Worm (Caenorhabditis elegans) whole organism, early embryonic: Measurements from ENCODE around the gene T10G3.4.

Experiments used
- B0310.2 ChIP-seq: sonication (generic microtip); optimal IDR thresholded peaks from 2 replicates; lab custom pipeline; 2016; ENCODE audit warnings: mild to moderate bottlenecking, missing genetic modification characterization, missing compliant biosample characterization
- F13C5.2 ChIP-seq: sonication (generic microtip); optimal IDR thresholded peaks from 2 replicates; lab custom pipeline; 2017; ENCODE audit warnings: mild to moderate bottlenecking, missing genetic modification characterization, inconsistent platforms, missing compliant biosample characterization
- aly-1 ChIP-seq: sonication (generic microtip); optimal IDR thresholded peaks from 2 replicates; lab custom pipeline; 2016; ENCODE audit warnings: missing genetic modification characterization, missing compliant biosample characterization
- ama-1 ChIP-seq: fragments of 150-350 bp; optimal IDR thresholded peaks from 2 replicates; lab custom pipeline; 2014
- ceh-13 ChIP-seq: fragments of 200-800 bp; sonication (Bioruptor generic); optimal IDR thresholded peaks from 2 replicates; lab custom pipeline; 2018; ENCODE audit warnings: mild to moderate bottlenecking, missing genetic modification characterization, missing compliant biosample characterization
- ceh-36 ChIP-seq: sonication (generic microtip); optimal IDR thresholded peaks from 2 replicates; lab custom pipeline; 2016; ENCODE audit warnings: missing genetic modification characterization, inconsistent platforms, missing compliant biosample characterization
- ets-7 ChIP-seq: sonication (generic microtip); optimal IDR thresholded peaks from 2 replicates; lab custom pipeline; 2016; ENCODE audit warnings: missing genotype, missing genetic modification characterization, missing compliant biosample characterization
- flt-1 ChIP-seq: fragments of 200-800 bp; sonication (Bioruptor generic); IDR thresholded peaks from 2 replicates; pipeline ENCODE4 v1.3.6; 2022; ENCODE audit warnings: missing genetic modification characterization, missing compliant biosample characterization
- hmbx-1 ChIP-seq: sonication (generic microtip); optimal IDR thresholded peaks from 2 replicates; lab custom pipeline; 2016; ENCODE audit warnings: mild to moderate bottlenecking, missing genetic modification characterization, missing compliant biosample characterization
- hmg-4 ChIP-seq: fragments of 200-800 bp; sonication (Bioruptor generic); optimal IDR thresholded peaks from 2 replicates; lab custom pipeline; 2018; ENCODE audit warnings: mild to moderate bottlenecking, missing genetic modification characterization, missing compliant biosample characterization
- hnd-1 ChIP-seq: sonication (generic microtip); optimal IDR thresholded peaks from 2 replicates; lab custom pipeline; 2016; ENCODE audit warnings: missing genetic modification characterization, missing compliant biosample characterization
- pes-1 ChIP-seq: fragments of 200-800 bp; sonication (Bioruptor generic); IDR thresholded peaks from 2 replicates; pipeline ENCODE4 v1.3.6; 2022; ENCODE audit warnings: missing genetic modification reagents, missing genetic modification characterization, missing compliant biosample characterization
- scrt-1 ChIP-seq: fragments of 200-800 bp; sonication (Bioruptor generic); IDR thresholded peaks from 2 replicates; pipeline ENCODE4 v1.3.6; 2022; ENCODE audit warnings: missing genetic modification characterization, missing compliant biosample characterization
- sea-1 ChIP-seq: fragments of 200-800 bp; sonication (Bioruptor generic); conservative IDR thresholded peaks from 2 replicates; pipeline ENCODE4 v1.3.6; 2022; ENCODE audit warnings: missing genetic modification characterization, missing compliant biosample characterization
- tbx-11 ChIP-seq: fragments of 200-800 bp; sonication (Bioruptor generic); IDR thresholded peaks from 2 replicates; pipeline ENCODE4 v1.3.6; 2022; ENCODE audit warnings: missing genetic modification characterization, missing compliant biosample characterization
- tbx-37 ChIP-seq: fragments of 200-800 bp; sonication (Bioruptor generic); conservative IDR thresholded peaks from 2 replicates; pipeline ENCODE4 v1.3.6; 2022; ENCODE audit warnings: missing genetic modification reagents, missing genetic modification characterization, missing compliant biosample characterization
- tra-4 ChIP-seq: sonication (generic microtip); optimal IDR thresholded peaks from 2 replicates; lab custom pipeline; 2017; ENCODE audit warnings: missing genetic modification characterization, missing compliant biosample characterization

T10G3.4 gene

ce11 chrV:13511618-13512017 is 27.4 kb upstream of the T10G3.4 start, which contains the start of gene avr-15:
Gene avr-15 (minus strand): TSS chrV:13511718.
- no peak for TF ChIP-seq sea-1 (GFP tag; lab: Robert Waterston, UW)
- no peak for TF ChIP-seq F13C5.2
- TF ChIP-seq tbx-11 (GFP tag; lab: Robert Waterston, UW) = no peak
- no peak for TF ChIP-seq aly-1
- TF ChIP-seq ceh-13 (GFP tag; lab: Kevin White, UChicago) = no peak
- TF ChIP-seq ama-1 = no peak
- TF ChIP-seq ceh-36 = no peak
- TF ChIP-seq B0310.2 (tag; lab: Kevin White, UChicago) = no peak
- TF ChIP-seq pes-1 (GFP tag; lab: Robert Waterston, UW) = no peak
- no peak for TF ChIP-seq scrt-1 (GFP tag; lab: Robert Waterston, UW)
- TF ChIP-seq hnd-1 (tag; lab: Kevin White, UChicago) = no peak
- no peak for TF ChIP-seq tbx-37 (GFP tag; lab: Robert Waterston, UW)
- no peak for TF ChIP-seq hmg-4 (GFP tag; lab: Kevin White, UChicago)
- TF ChIP-seq tra-4 (tag; lab: Kevin White, UChicago) = no peak
- TF ChIP-seq hmbx-1 = no peak

- TF ChIP-seq ama-1 = no peak
Observed at ce11 chrV:13506321-13506720, 22.1 kb upstream of the T10G3.4 start, which contains the start of gene R11G10.4. Gene R11G10.4 (plus strand): TSS chrV:13506621.

ce11 chrV:13499227-13499626 is 15.0 kb upstream of the T10G3.4 start:
- no peak for TF ChIP-seq pes-1 (GFP tag; lab: Robert Waterston, UW)
- TF ChIP-seq ceh-13 (GFP tag; lab: Kevin White, UChicago) = no peak
- TF ChIP-seq scrt-1 (GFP tag; lab: Robert Waterston, UW) = no peak
- no peak for TF ChIP-seq ets-7 (tag; lab: Kevin White, UChicago)
- no peak for TF ChIP-seq hmbx-1
- no peak for TF ChIP-seq B0310.2 (tag; lab: Kevin White, UChicago)
- TF ChIP-seq F13C5.2 = no peak
- no peak for TF ChIP-seq aly-1
- TF ChIP-seq sea-1 (GFP tag; lab: Robert Waterston, UW) = no peak
- TF ChIP-seq tra-4 (tag; lab: Kevin White, UChicago) = no peak
- no peak for TF ChIP-seq tbx-11 (GFP tag; lab: Robert Waterston, UW)
- no peak for TF ChIP-seq ceh-36
- no peak for TF ChIP-seq flt-1 (GFP tag; lab: Robert Waterston, UW)
- no peak for TF ChIP-seq tbx-37 (GFP tag; lab: Robert Waterston, UW)
- no peak for TF ChIP-seq hnd-1 (tag; lab: Kevin White, UChicago)
- no peak for TF ChIP-seq hmg-4 (GFP tag; lab: Kevin White, UChicago)
- no peak for TF ChIP-seq ama-1

ce11 chrV:13497322-13497847 is 13.1 kb upstream of the T10G3.4 start, which contains the start of the genes eea-1 and gut-2:
Gene eea-1 (minus strand): TSS chrV:13497372.
Gene gut-2 (plus strand): TSS chrV:13497690.
- no peak for TF ChIP-seq ets-7 (tag; lab: Kevin White, UChicago)
- no peak for TF ChIP-seq tbx-11 (GFP tag; lab: Robert Waterston, UW)
- peak; percentile 66 for TF ChIP-seq F13C5.2

ce11 chrV:13489830-13490229 is 5.6 kb upstream of the T10G3.4 start, which contains the start of gene T10G3.3:
Gene T10G3.3 (minus strand): TSS chrV:13490199.
- no peak for TF ChIP-seq ceh-13 (GFP tag; lab: Kevin White, UChicago)
- no peak for TF ChIP-seq B0310.2 (tag; lab: Kevin White, UChicago)
- TF ChIP-seq ets-7 (tag; lab: Kevin White, UChicago) = no peak
- no peak for TF ChIP-seq flt-1 (GFP tag; lab: Robert Waterston, UW)
- TF ChIP-seq aly-1 = no peak
- TF ChIP-seq scrt-1 (GFP tag; lab: Robert Waterston, UW) = no peak
- no peak for TF ChIP-seq ceh-36
- no peak for TF ChIP-seq hnd-1 (tag; lab: Kevin White, UChicago)
- TF ChIP-seq tra-4 (tag; lab: Kevin White, UChicago) = no peak
- TF ChIP-seq hmbx-1 = no peak
- no peak for TF ChIP-seq tbx-11 (GFP tag; lab: Robert Waterston, UW)
- TF ChIP-seq pes-1 (GFP tag; lab: Robert Waterston, UW) = no peak
- no peak for TF ChIP-seq tbx-37 (GFP tag; lab: Robert Waterston, UW)
- no peak for TF ChIP-seq F13C5.2
- no peak for TF ChIP-seq ama-1

- TF ChIP-seq F13C5.2 = no peak
- no peak for TF ChIP-seq ceh-36
- TF ChIP-seq hmg-4 (GFP tag; lab: Kevin White, UChicago) = no peak
- no peak for TF ChIP-seq scrt-1 (GFP tag; lab: Robert Waterston, UW)
Observed at ce11 chrV:13488297-13488803, 4.1 kb upstream of the T10G3.4 start.

ce11 chrV:13485732-13486131 is 1.5 kb upstream of the T10G3.4 start:
- TF ChIP-seq F13C5.2 = no peak
- TF ChIP-seq ets-7 (tag; lab: Kevin White, UChicago) = no peak
- TF ChIP-seq ama-1 = no peak
- no peak for TF ChIP-seq aly-1
- TF ChIP-seq flt-1 (GFP tag; lab: Robert Waterston, UW) = no peak
- no peak for TF ChIP-seq hnd-1 (tag; lab: Kevin White, UChicago)
- TF ChIP-seq hmbx-1 = no peak
- TF ChIP-seq tbx-11 (GFP tag; lab: Robert Waterston, UW) = no peak
- TF ChIP-seq tbx-37 (GFP tag; lab: Robert Waterston, UW) = no peak
- TF ChIP-seq pes-1 (GFP tag; lab: Robert Waterston, UW) = no peak
- no peak for TF ChIP-seq ceh-13 (GFP tag; lab: Kevin White, UChicago)
- no peak for TF ChIP-seq ceh-36
- TF ChIP-seq B0310.2 (tag; lab: Kevin White, UChicago) = no peak
- no peak for TF ChIP-seq hmg-4 (GFP tag; lab: Kevin White, UChicago)
- no peak for TF ChIP-seq scrt-1 (GFP tag; lab: Robert Waterston, UW)
- TF ChIP-seq tra-4 (tag; lab: Kevin White, UChicago) = no peak

ce11 chrV:13479766-13480165 is 4.5 kb downstream of the T10G3.4 start, which contains the start of gene T10G3.2:
Gene T10G3.2 (minus strand): TSS chrV:13479866.
- TF ChIP-seq B0310.2 (tag; lab: Kevin White, UChicago) = no peak
- no peak for TF ChIP-seq scrt-1 (GFP tag; lab: Robert Waterston, UW)
- TF ChIP-seq pes-1 (GFP tag; lab: Robert Waterston, UW) = no peak
- no peak for TF ChIP-seq hmg-4 (GFP tag; lab: Kevin White, UChicago)
- TF ChIP-seq ceh-36 = no peak
- no peak for TF ChIP-seq ama-1
- no peak for TF ChIP-seq tbx-37 (GFP tag; lab: Robert Waterston, UW)
- TF ChIP-seq ets-7 (tag; lab: Kevin White, UChicago) = no peak
- no peak for TF ChIP-seq tra-4 (tag; lab: Kevin White, UChicago)
- TF ChIP-seq tbx-11 (GFP tag; lab: Robert Waterston, UW) = no peak
- TF ChIP-seq ceh-13 (GFP tag; lab: Kevin White, UChicago) = no peak
- no peak for TF ChIP-seq hmbx-1
- TF ChIP-seq flt-1 (GFP tag; lab: Robert Waterston, UW) = no peak
